Fruit fly (Drosophila melanogaster) whole organism, embryonic: ENCODE data around the gene Xport-B.

Experiments
- B-H2 ChIP-seq: fragments of 200-800 bp; sonication (Bioruptor generic); optimal IDR thresholded peaks from 2 replicates; lab custom pipeline; 2018; ENCODE audit warnings: missing biosample characterization, mild to moderate bottlenecking, missing genetic modification characterization
- C15 ChIP-seq: fragments of 200-800 bp; sonication (Bioruptor generic); IDR thresholded peaks from 3 replicates; pipeline ENCODE4 v1.3.6; 2022; ENCODE audit warnings: missing biosample characterization, missing genetic modification characterization
- CG1024 ChIP-seq: fragments of 200-800 bp; sonication (Bioruptor generic); IDR thresholded peaks from 2 replicates; pipeline ENCODE4 v1.3.6; 2022; ENCODE audit warnings: missing biosample characterization, missing genetic modification characterization
- CG11504 ChIP-seq: fragments of 200-800 bp; sonication (Bioruptor generic); optimal IDR thresholded peaks from 3 replicates; lab custom pipeline; 2019; ENCODE audit warnings: missing biosample characterization, mild to moderate bottlenecking, missing genetic modification characterization, moderate library complexity
- CG1233 ChIP-seq: fragments of 200-800 bp; sonication (Bioruptor generic); optimal IDR thresholded peaks from 4 replicates; lab custom pipeline; 2018; ENCODE audit warnings: missing biosample characterization, mild to moderate bottlenecking, missing genetic modification characterization
- CG13424 ChIP-seq: fragments of 200-800 bp; sonication (Bioruptor generic); optimal IDR thresholded peaks from 2 replicates; lab custom pipeline; 2019; ENCODE audit warnings: missing biosample characterization, mild to moderate bottlenecking, missing genetic modification characterization, moderate library complexity
- CG14710 ChIP-seq: fragments of 200-800 bp; sonication (Bioruptor generic); optimal IDR thresholded peaks from 3 replicates; lab custom pipeline; 2019; ENCODE audit warnings: missing biosample characterization, mild to moderate bottlenecking, missing genetic modification characterization, moderate library complexity
- CG15601 ChIP-seq: fragments of 200-800 bp; sonication (Bioruptor generic); optimal IDR thresholded peaks from 3 replicates; lab custom pipeline; 2019; ENCODE audit warnings: missing biosample characterization, mild to moderate bottlenecking, missing genetic modification characterization, moderate library complexity
- CG15696 ChIP-seq: fragments of 200-800 bp; sonication (Bioruptor generic); optimal IDR thresholded peaks from 2 replicates; lab custom pipeline; 2019; ENCODE audit warnings: missing biosample characterization, mild to moderate bottlenecking, missing genetic modification characterization, moderate library complexity
- CG2116 ChIP-seq: fragments of 200-800 bp; sonication (Bioruptor generic); optimal IDR thresholded peaks from 3 replicates; lab custom pipeline; 2018; ENCODE audit warnings: missing biosample characterization, mild to moderate bottlenecking, missing genetic modification characterization
- CG2120 ChIP-seq: fragments of 200-800 bp; sonication (Bioruptor generic); optimal IDR thresholded peaks from 3 replicates; lab custom pipeline; 2016; ENCODE audit warnings: missing biosample characterization, missing genetic modification characterization
- CG31224 ChIP-seq: fragments of 200-800 bp; sonication (Bioruptor generic); IDR thresholded peaks from 2 replicates; pipeline ENCODE4 v1.3.6; 2022; ENCODE audit warnings: missing biosample characterization, missing genetic modification characterization
- CG3281 ChIP-seq: fragments of 200-800 bp; sonication (Bioruptor generic); optimal IDR thresholded peaks from 3 replicates; lab custom pipeline; 2017; ENCODE audit warnings: missing biosample characterization, mild to moderate bottlenecking, missing genetic modification characterization
- CG34422 ChIP-seq: fragments of 200-800 bp; sonication (Bioruptor generic); IDR thresholded peaks from 3 replicates; pipeline ENCODE4 v1.3.6; 2022; ENCODE audit warnings: missing biosample characterization, missing genetic modification characterization
- CG3726 ChIP-seq: fragments of 200-800 bp; sonication (Bioruptor generic); IDR thresholded peaks from 3 replicates; pipeline ENCODE4, ENCODE4 v1.3.6; 2022; ENCODE audit warnings: missing biosample characterization, missing genetic modification characterization
- CG4328 ChIP-seq: fragments of 200-800 bp; sonication (Bioruptor generic); optimal IDR thresholded peaks from 3 replicates; lab custom pipeline; 2017; ENCODE audit warnings: missing biosample characterization, missing genetic modification reagents, missing genetic modification characterization
- CG6254 ChIP-seq: fragments of 200-800 bp; sonication (Bioruptor generic); optimal IDR thresholded peaks from 3 replicates; lab custom pipeline; 2017; ENCODE audit warnings: mild to moderate bottlenecking, missing biosample characterization, missing genetic modification reagents, missing genetic modification characterization
- CG6654 ChIP-seq: fragments of 200-800 bp; sonication (Bioruptor generic); optimal IDR thresholded peaks from 2 replicates; lab custom pipeline; 2017; ENCODE audit warnings: missing biosample characterization, mild to moderate bottlenecking, missing genetic modification characterization
- CG6813 ChIP-seq: fragments of 200-800 bp; sonication (Bioruptor generic); optimal IDR thresholded peaks from 2 replicates; lab custom pipeline; 2017; ENCODE audit warnings: missing biosample characterization, missing genetic modification characterization, mild to moderate bottlenecking, moderate library complexity, missing genetic modification reagents
- CG8359 ChIP-seq: fragments of 200-800 bp; sonication (Bioruptor generic); optimal IDR thresholded peaks from 2 replicates; lab custom pipeline; 2017; ENCODE audit warnings: missing biosample characterization, mild to moderate bottlenecking, missing genetic modification characterization, borderline replicate concordance
- CG8388 ChIP-seq: fragments of 200-800 bp; sonication (Bioruptor generic); optimal IDR thresholded peaks from 2 replicates; lab custom pipeline; 2019; ENCODE audit warnings: missing biosample characterization, mild to moderate bottlenecking, missing genetic modification characterization, moderate library complexity
- Ets97D ChIP-seq: fragments of 200-800 bp; sonication (Bioruptor generic); optimal IDR thresholded peaks from 3 replicates; lab custom pipeline; 2016; ENCODE audit warnings: missing biosample characterization, missing genetic modification characterization
- HLH3B ChIP-seq: fragments of 200-800 bp; sonication (Bioruptor generic); IDR thresholded peaks from 2 replicates; pipeline ENCODE4 v1.3.6; 2022; ENCODE audit warnings: missing biosample characterization, missing genetic modification characterization
- HLH54F ChIP-seq: fragments of 200-800 bp; sonication (Bioruptor generic); optimal IDR thresholded peaks from 3 replicates; lab custom pipeline; 2016; ENCODE audit warnings: missing biosample characterization, missing genetic modification characterization
- Hand ChIP-seq: fragments of 200-800 bp; sonication (Bioruptor generic); optimal IDR thresholded peaks from 2 replicates; lab custom pipeline; 2017; ENCODE audit warnings: mild to moderate bottlenecking, missing biosample characterization, missing genetic modification reagents, missing genetic modification characterization
- HmgZ ChIP-seq: fragments of 200-800 bp; sonication (Bioruptor generic); optimal IDR thresholded peaks from 2 replicates; lab custom pipeline; 2018; ENCODE audit warnings: missing biosample characterization, mild to moderate bottlenecking, missing genetic modification characterization
- Kr ChIP-seq: fragments of 200-800 bp; sonication (Bioruptor generic); optimal IDR thresholded peaks from 2 replicates; lab custom pipeline; 2017; ENCODE audit warnings: missing biosample characterization, mild to moderate bottlenecking, missing genetic modification characterization
- Lpt ChIP-seq: fragments of >200 bp; optimal IDR thresholded peaks from 2 replicates; lab custom pipeline; 2018; ENCODE audit warnings: missing biosample characterization, missing genetic modification characterization
- Nf-YB ChIP-seq: fragments of 200-800 bp; sonication (Bioruptor generic); optimal IDR thresholded peaks from 3 replicates; lab custom pipeline; 2019; ENCODE audit warnings: missing biosample characterization, mild to moderate bottlenecking, missing genetic modification characterization, moderate library complexity
- Oli ChIP-seq: fragments of 200-800 bp; sonication (Bioruptor generic); optimal IDR thresholded peaks from 2 replicates; lab custom pipeline; 2018; ENCODE audit warnings: missing biosample characterization, mild to moderate bottlenecking, missing genetic modification characterization, moderate library complexity
- Opbp ChIP-seq: fragments of 200-800 bp; sonication (Bioruptor generic); IDR thresholded peaks from 3 replicates; pipeline ENCODE4 v1.3.6; 2022; ENCODE audit warnings: missing biosample characterization, missing genetic modification characterization; ENCODE audit not compliant: partially characterized antibody
- Side ChIP-seq: fragments of 200-800 bp; sonication (Bioruptor generic); optimal IDR thresholded peaks from 2 replicates; lab custom pipeline; 2016; ENCODE audit warnings: missing biosample characterization, missing genetic modification characterization
- Six4 ChIP-seq: fragments of 200-800 bp; sonication (Bioruptor generic); optimal IDR thresholded peaks from 2 replicates; lab custom pipeline; 2016; ENCODE audit warnings: missing biosample characterization, missing genetic modification characterization
- Xbp1 ChIP-seq: fragments of 200-800 bp; sonication (Bioruptor generic); optimal IDR thresholded peaks from 3 replicates; lab custom pipeline; 2016; ENCODE audit warnings: missing biosample characterization, mild to moderate bottlenecking, missing genetic modification characterization
- ac ChIP-seq: fragments of 200-800 bp; sonication (Bioruptor generic); optimal IDR thresholded peaks from 3 replicates; lab custom pipeline; 2017; ENCODE audit warnings: missing biosample characterization, mild to moderate bottlenecking, missing genetic modification characterization
- ara ChIP-seq: fragments of 200-800 bp; sonication (Bioruptor generic); IDR thresholded peaks from 2 replicates; pipeline ENCODE4 v1.3.6; 2022; ENCODE audit warnings: missing biosample characterization, missing genetic modification characterization
- bcd ChIP-seq: fragments of 200-800 bp; sonication (Bioruptor generic); optimal IDR thresholded peaks from 2 replicates; lab custom pipeline; 2017; ENCODE audit warnings: missing biosample characterization, mild to moderate bottlenecking, missing genetic modification characterization
- cg ChIP-seq: fragments of 200-800 bp; sonication (Bioruptor generic); optimal IDR thresholded peaks from 3 replicates; lab custom pipeline; 2019; ENCODE audit warnings: missing biosample characterization, mild to moderate bottlenecking, missing genetic modification characterization, moderate library complexity
- dimm ChIP-seq: fragments of 200-800 bp; sonication (Bioruptor generic); IDR thresholded peaks from 2 replicates; pipeline ENCODE4 v1.3.6; 2022; ENCODE audit warnings: missing biosample characterization, missing genetic modification characterization
- eve ChIP-seq, 2 experiments: fragments of >200 bp; optimal IDR thresholded peaks; 2 replicates each; lab custom pipeline; 2017; ENCODE audit warnings: missing biosample characterization in 2 of 2, missing genetic modification characterization in 2 of 2
- fd96Cb ChIP-seq: fragments of 200-800 bp; sonication (Bioruptor generic); optimal IDR thresholded peaks from 2 replicates; lab custom pipeline; 2018; ENCODE audit warnings: missing biosample characterization, mild to moderate bottlenecking, missing genetic modification characterization, moderate library complexity
- gce ChIP-seq: fragments of 200-800 bp; sonication (Bioruptor generic); IDR thresholded peaks from 3 replicates; pipeline ENCODE4 v1.3.6; 2022; ENCODE audit warnings: missing biosample characterization, missing genetic modification characterization
- gcm ChIP-seq: fragments of 200-800 bp; sonication (Bioruptor generic); optimal IDR thresholded peaks from 2 replicates; lab custom pipeline; 2019; ENCODE audit warnings: missing biosample characterization, mild to moderate bottlenecking, missing genetic modification characterization, moderate library complexity
- h ChIP-seq: fragments of >200 bp; optimal IDR thresholded peaks from 2 replicates; lab custom pipeline; 2017
- lilli ChIP-seq: fragments of 200-800 bp; sonication (Bioruptor generic); optimal IDR thresholded peaks from 3 replicates; lab custom pipeline; 2016; ENCODE audit warnings: missing biosample characterization, missing genetic modification characterization
- sim ChIP-seq: fragments of 200-800 bp; sonication (Bioruptor generic); IDR thresholded peaks from 2 replicates; pipeline ENCODE4 v1.3.6; 2022; ENCODE audit warnings: missing biosample characterization, missing genetic modification characterization
- sima ChIP-seq: fragments of 200-800 bp; sonication (Bioruptor generic); optimal IDR thresholded peaks from 2 replicates; lab custom pipeline; 2016; ENCODE audit warnings: missing biosample characterization, missing genetic modification characterization
- tin ChIP-seq: fragments of 200-800 bp; sonication (Bioruptor generic); optimal IDR thresholded peaks from 3 replicates; lab custom pipeline; 2016; ENCODE audit warnings: missing biosample characterization, missing genetic modification characterization
- tx ChIP-seq: fragments of 200-800 bp; sonication (Bioruptor generic); optimal IDR thresholded peaks from 2 replicates; lab custom pipeline; 2016; ENCODE audit warnings: missing biosample characterization, missing genetic modification characterization
- vfl ChIP-seq: fragments of 200-800 bp; sonication (Bioruptor generic); optimal IDR thresholded peaks from 2 replicates; lab custom pipeline; 2016; ENCODE audit warnings: missing biosample characterization, missing genetic modification characterization
- yki ChIP-seq: fragments of >200 bp; optimal IDR thresholded peaks from 3 replicates; lab custom pipeline; 2018

Gene Xport-B

dm6 chr3R:19889603-19890187 is 25.5 kb downstream of the Xport-B start:
- TF ChIP-seq CG11504 (tag; lab: Kevin White, UChicago) (peak; percentile 87), CG2120 (peak; percentile 70), HLH3B (GFP tag; lab: Robert Waterston, UW) (peak; percentile 37; the same call in 1 of the 2 replicates), h (lab: Kevin White, UChicago) (no peak), yki (lab: Kevin White, UChicago) (no peak), B-H2 (GFP tag; lab: Kevin White, UChicago) (peak; percentile 13), C15 (no peak), sima (GFP tag; lab: Kevin White, UChicago) (no peak), Side (GFP tag; lab: Kevin White, UChicago) (no peak), CG6813 (peak; percentile 74), CG8388 (GFP tag; lab: Kevin White, UChicago) (peak; percentile 54), CG14710 (tag; lab: Kevin White, UChicago) (peak; percentile 56), ara (GFP tag; lab: Robert Waterston, UW) (0 out of 2 replicates have a peak, but pooled peaks have one; percentile 7), HmgZ (tag; lab: Kevin White, UChicago) (peak; percentile 48), CG4328 (GFP tag; lab: Kevin White, UChicago) (peak; percentile 6), CG13424 (tag; lab: Kevin White, UChicago) (peak; percentile 74), tx (no peak), CG1024 (GFP tag; lab: Robert Waterston, UW) (no peak), Opbp (GFP tag; lab: Robert Waterston, UW) (no peak), Nf-YB (GFP tag; lab: Kevin White, UChicago) (peak; percentile 41), lilli (GFP tag; lab: Kevin White, UChicago) (peak; percentile 23), Six4 (GFP tag; lab: Kevin White, UChicago) (peak; percentile 69), tin (GFP tag; lab: Kevin White, UChicago) (peak; percentile 39), CG15601 (peak; percentile 13), vfl (GFP tag; lab: Kevin White, UChicago) (no peak), CG2116 (GFP tag; lab: Kevin White, UChicago) (peak; percentile 15), Oli (tag; lab: Kevin White, UChicago) (peak; percentile 75), CG31224 (GFP tag; lab: Robert Waterston, UW) (peak; percentile 61; the same call in 1 of the 2 replicates), gce (GFP tag; lab: Robert Waterston, UW) (no peak), Xbp1 (GFP tag; lab: Kevin White, UChicago) (peak; percentile 59), eve (GFP tag; optimal IDR thresholded peaks at IDR 0.05; lab: Kevin White, UChicago) (no peak), HLH54F (GFP tag; lab: Kevin White, UChicago) (peak; percentile 4), dimm (no peak), Lpt (GFP tag; lab: Kevin White, UChicago) (no peak), Hand (GFP tag; lab: Kevin White, UChicago) (no peak), fd96Cb (tag; lab: Kevin White, UChicago) (peak; percentile 78), CG6654 (peak; percentile 69), CG8359 (peak; percentile 39), CG34422 (GFP tag; lab: Robert Waterston, UW) (no peak), CG15696 (tag; lab: Kevin White, UChicago) (peak; percentile 18), CG6254 (GFP tag; lab: Kevin White, UChicago) (peak; percentile 51), sim (GFP tag; lab: Robert Waterston, UW) (0 out of 2 replicates have a peak, but pooled peaks have one; percentile 6), bcd (peak; percentile 79), Kr (GFP tag; lab: Kevin White, UChicago) (no peak), CG3281 (GFP tag; lab: Kevin White, UChicago) (peak; percentile 92), Ets97D (GFP tag; lab: Kevin White, UChicago) (no peak), gcm (peak; percentile 45), ac (GFP tag; lab: Kevin White, UChicago) (no peak), CG3726 (GFP tag; lab: Robert Waterston, UW) (no peak), CG1233 (GFP tag; lab: Kevin White, UChicago) (peak; percentile 79), cg (GFP tag; lab: Kevin White, UChicago) (peak; percentile 81)
